Worm (Caenorhabditis elegans) whole organism, dauer: Measurements from ENCODE around the gene D2089.3.

Experiments used
- unc-62 ChIP-seq: sonication (generic microtip); optimal IDR thresholded peaks from 2 replicates; lab custom pipeline; 2017; ENCODE audit warnings: missing biosample characterization, missing genetic modification reagents, missing genetic modification characterization

Gene D2089.3

DNA sequence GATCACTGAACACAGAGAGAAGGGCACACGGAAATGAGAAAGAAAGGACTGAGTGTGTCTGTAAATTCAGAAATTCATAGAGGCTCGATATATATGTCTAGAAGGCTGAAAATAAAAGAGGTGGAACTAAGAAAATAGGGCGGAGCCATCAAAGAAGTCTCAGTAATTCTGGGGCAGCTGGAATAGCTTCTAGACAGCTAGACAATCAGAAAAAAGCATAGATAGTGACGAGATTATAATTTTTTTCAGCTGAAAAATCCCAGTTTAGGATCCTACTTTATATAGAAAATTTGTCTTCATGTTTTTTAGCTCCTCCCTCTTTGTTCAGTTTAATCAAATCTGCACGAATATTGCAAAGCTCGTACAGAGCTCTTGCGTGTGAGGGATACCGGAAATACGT lies at the start of gene D2089.3:
Gene D2089.3, minus strand, starts transcription at position 101 of the 400 bp plus-strand sequence.
- TF ChIP-seq unc-62 (GFP tag; lab: Kevin White, UChicago), result no peak

DNA sequence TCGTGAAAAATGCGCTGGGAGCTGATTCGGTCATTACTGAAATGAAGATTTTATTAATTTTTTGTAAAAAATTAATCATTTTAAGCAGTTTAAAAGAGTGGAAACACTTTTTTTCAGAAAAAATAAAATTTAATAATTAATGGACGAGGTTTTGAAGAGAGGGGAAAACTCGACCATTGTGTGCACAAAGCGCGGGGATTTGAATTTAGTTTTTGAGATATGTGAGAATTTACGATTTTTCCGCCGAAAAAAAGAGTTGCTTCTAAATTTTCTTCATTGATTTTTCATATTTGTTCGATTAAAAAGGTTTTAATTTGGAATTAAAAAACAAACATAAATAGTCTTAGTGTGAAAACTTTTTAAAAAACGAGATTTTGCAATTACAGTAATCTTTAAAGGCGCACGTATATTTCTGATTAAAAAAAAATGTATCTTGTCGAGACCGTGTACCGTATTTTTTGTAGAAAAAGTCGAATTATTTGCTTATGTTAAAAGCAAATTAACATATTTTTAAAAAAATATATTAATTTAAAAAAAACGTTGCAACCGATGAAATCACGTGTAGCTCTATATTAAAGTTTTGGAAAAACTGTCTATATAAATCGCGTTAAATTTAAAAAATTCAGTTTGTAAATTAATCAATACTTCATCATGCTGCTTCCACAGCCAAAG lies 49.5 kb upstream of the D2089.3 start, which contains the start of the genes dph-2 and C09G5.7:
Gene dph-2, minus strand, starts transcription at position 36 of the 672 bp plus-strand sequence.
Gene C09G5.7, plus strand, starts transcription at position 622 of the 672 bp plus-strand sequence.
- TF ChIP-seq unc-62 (GFP tag; lab: Kevin White, UChicago), result no peak

DNA sequence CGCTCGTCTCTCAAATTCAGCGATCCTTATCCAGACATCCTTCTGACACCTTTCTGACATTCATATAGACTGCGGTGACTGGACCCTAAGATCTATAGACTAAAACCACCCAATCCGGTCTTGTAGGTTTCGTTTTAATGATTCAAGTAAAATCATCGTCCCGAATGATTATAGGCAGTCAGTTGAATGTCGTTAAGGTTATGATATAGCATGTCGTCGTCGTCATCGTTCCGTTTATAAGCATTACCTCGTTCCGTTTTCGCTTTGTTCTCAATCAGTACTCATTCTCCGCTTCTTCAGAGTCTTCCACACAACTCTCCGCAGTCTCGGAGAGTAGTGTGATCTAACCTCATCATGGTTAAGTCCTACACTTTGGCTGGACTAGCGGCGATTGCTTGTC lies 43.7 kb upstream of the D2089.3 start, which contains the start of gene bli-1:
Gene bli-1, plus strand, starts transcription at position 301 of the 400 bp plus-strand sequence.
- no peak for TF ChIP-seq unc-62 (GFP tag; lab: Kevin White, UChicago)

ce11 chrII:10707439-10708096 lies 42.6 kb upstream of the D2089.3 start:
- no peak for TF ChIP-seq unc-62 (GFP tag; lab: Kevin White, UChicago)

DNA sequence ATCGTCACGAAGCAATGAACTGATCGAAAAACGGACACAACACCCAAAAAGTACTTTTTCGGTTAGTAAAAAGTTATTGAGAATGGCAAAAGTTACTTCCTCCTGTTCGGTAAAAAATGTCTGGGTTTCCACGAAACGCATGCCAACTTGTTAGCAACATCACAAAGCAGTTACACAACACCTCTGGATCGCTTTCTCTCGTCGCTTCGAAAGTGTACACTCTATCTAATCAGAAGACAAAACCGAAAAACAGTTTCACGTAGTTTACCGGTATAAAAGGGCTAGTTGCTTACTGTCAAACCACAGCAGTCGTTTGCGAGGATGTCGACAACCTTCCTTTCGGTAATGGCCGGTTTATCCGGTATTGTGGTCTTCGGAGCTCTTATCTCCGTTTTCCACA lies 42.0 kb upstream of the D2089.3 start, which contains the start of gene col-80:
Gene col-80, plus strand, starts transcription at position 301 of the 400 bp plus-strand sequence.
- TF ChIP-seq unc-62 (GFP tag; lab: Kevin White, UChicago), result no peak

ce11 chrII:10706038-10706437 lies 41.1 kb upstream of the D2089.3 start:
- no peak for TF ChIP-seq unc-62 (GFP tag; lab: Kevin White, UChicago)

DNA sequence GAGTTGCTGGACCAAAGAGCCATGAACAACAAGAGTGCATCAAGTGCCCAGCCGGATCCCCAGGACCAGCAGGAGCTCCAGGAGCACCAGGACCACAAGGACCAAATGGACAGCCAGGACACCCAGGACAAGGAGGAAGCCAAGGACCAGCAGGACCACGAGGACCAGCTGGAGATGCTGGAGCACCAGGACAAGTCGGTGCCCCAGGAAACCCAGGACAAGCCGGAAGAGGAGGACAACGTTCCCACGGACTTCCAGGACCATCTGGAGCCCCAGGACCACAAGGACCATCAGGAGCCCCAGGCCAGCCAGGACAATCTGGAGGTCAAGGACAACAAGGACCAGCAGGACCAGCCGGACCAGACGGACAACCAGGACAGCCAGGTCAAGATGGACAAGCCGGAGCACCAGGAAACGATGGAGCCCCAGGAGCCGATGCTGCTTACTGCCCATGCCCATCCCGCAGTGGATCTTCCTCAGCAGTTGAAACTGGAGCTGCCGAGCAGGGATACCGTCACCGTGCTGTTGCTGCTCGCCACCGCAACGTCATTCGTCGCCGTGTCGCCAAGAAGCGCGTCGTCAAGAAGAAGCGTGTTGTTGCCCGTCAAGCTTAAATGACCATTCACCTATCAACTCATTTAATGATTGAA lies 40.5 kb upstream of the D2089.3 start:
- no peak for TF ChIP-seq unc-62 (GFP tag; lab: Kevin White, UChicago)

- no peak for TF ChIP-seq unc-62 (GFP tag; lab: Kevin White, UChicago)
Measured at ce11 chrII:10704575-10705170, 39.7 kb upstream of the D2089.3 start, which contains the start of gene col-39. Gene col-39 (plus strand): TSS chrII:10704916.

DNA sequence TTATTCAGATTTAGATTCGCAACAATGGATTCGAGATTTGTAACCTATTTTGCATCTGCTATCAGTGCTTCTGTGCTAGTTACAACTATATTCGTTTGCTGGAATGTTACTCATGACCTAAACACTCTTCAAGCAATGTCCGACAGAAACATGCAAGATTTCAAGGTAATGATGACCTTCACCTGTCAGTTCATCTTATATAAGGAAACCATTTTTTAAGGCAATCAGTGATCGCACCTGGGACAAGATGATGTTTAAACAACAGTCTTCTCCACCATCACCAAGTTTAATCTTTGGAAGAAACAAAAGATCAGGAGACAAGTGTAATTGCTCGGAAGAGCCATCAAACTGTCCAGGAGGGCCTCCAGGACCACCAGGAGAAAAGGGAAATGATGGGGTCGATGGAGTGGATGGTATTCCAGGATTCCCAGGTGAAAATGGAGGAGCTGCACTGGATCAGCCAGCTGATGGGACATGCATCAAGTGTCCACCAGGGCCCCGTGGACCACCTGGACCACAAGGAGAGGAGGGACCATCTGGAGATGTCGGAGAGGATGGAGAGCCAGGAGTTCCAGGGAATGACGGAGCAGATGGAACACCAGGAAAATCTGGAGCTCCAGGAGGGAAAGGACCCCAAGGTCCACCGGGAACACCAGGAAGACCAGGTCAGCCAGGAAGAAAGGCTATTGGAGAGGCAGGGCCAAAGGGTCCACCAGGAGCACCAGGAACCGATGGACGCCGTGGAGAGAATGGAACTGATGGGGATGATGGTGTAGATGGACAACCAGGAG lies 38.9 kb upstream of the D2089.3 start, which contains the start of gene col-79:
Gene col-79, plus strand, starts transcription at position 20 of the 791 bp plus-strand sequence.
- TF ChIP-seq unc-62 (GFP tag; lab: Kevin White, UChicago), result no peak

ce11 chrII:10696060-10696459 lies 31.1 kb upstream of the D2089.3 start:
- TF ChIP-seq unc-62 (GFP tag; lab: Kevin White, UChicago), result no peak

DNA sequence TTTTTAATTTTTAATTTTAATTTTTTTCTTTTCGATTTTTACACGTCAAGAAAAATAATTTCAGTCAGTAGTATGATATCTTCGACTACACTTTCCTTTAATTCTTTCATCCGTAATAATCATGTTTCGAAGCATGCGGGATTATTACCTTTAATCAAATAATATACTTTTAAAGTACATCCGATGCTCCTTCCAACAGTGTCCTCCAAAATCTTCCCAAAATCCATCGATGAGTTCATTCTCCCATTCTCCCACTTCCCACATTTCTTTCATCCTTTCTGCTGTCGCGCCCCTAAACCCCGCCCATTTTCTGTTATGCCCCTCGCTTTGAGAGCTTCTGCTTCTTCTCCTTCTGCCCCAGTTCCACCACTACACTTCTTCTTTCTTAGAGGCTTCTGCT lies 29.8 kb upstream of the D2089.3 start, which contains the start of gene lgc-57:
Gene lgc-57, plus strand, starts transcription at position 301 of the 400 bp plus-strand sequence.
- TF ChIP-seq unc-62 (GFP tag; lab: Kevin White, UChicago), result no peak

DNA sequence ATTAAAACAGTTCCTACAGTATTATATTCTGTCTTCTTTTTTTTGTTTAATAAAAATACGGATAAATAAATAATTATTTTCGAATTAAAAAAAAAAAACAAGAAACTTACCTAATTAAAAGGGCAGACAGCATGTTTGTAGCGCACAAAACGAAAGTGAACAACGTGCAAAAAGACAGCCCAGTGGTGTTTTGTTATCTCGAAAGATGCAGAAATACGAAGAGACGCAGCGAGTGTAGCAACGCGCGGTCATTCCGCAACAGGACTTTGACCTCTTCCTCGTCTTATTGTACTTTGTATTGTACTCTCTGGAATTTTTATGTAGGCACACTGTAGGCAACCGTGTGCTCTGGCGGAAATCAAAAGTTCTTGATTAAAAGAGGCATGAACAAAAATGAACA lies 28.7 kb upstream of the D2089.3 start, which contains the start of gene gbh-1:
Gene gbh-1, minus strand, starts transcription at position 149 of the 400 bp plus-strand sequence.
- TF ChIP-seq unc-62 (GFP tag; lab: Kevin White, UChicago), result no peak

- TF ChIP-seq unc-62 (GFP tag; lab: Kevin White, UChicago), result no peak
Measured at ce11 chrII:10684954-10685353, 20.0 kb upstream of the D2089.3 start.

DNA sequence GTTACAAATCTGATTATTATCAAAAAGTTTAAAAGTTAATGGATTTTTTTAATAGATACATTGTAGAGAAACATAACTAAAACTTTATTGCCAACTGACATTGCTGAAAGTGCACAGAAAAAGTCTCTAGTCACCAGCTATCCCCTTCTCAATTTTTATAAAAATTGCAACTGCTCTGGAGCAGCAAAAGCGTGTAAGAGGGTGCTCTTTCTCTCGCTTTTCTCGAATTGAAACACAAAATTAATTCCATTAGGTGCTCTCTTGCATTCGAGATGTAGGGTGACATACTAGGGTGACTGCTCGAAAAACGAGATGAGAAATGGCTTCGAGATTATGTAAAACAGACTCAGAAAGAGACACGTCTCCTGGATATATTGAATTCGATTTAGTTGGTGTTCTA lies 15.7 kb upstream of the D2089.3 start:
- TF ChIP-seq unc-62 (GFP tag; lab: Kevin White, UChicago), result no peak
